Worm (Caenorhabditis elegans) whole organism, L1 larva: Measurements from ENCODE around the gene sgnh-1.

Experiments
- C34B4.2 ChIP-seq: sonication (generic microtip); optimal IDR thresholded peaks from 2 replicates; lab custom pipeline; 2017; ENCODE audit warnings: mild to moderate bottlenecking, missing genetic modification characterization, missing compliant biosample characterization
- Y116A8C.19 ChIP-seq: sonication (generic microtip); optimal IDR thresholded peaks from 2 replicates; lab custom pipeline; 2016; ENCODE audit warnings: missing compliant biosample characterization, missing genetic modification characterization, borderline replicate concordance
- alr-1 ChIP-seq: fragments of 200-800 bp; sonication (Bioruptor generic); optimal IDR thresholded peaks from 2 replicates; lab custom pipeline; 2018; ENCODE audit warnings: borderline replicate concordance, mild to moderate bottlenecking, missing genetic modification characterization, missing compliant biosample characterization
- aly-2 ChIP-seq: fragments of 150-350 bp; optimal IDR thresholded peaks from 2 replicates; lab custom pipeline; 2014; ENCODE audit warnings: missing biosample characterization, missing genetic modification characterization
- ceh-90 ChIP-seq: sonication (generic microtip); optimal IDR thresholded peaks from 2 replicates; lab custom pipeline; 2016; ENCODE audit warnings: missing genetic modification characterization, missing compliant biosample characterization
- egl-27 ChIP-seq, 2 experiments: fragments of 150-350 bp in 1 of 2; sonication (generic microtip); optimal IDR thresholded peaks; 3 replicates each; lab custom pipeline; 2017 to 2018; ENCODE audit warnings: missing biosample characterization in 2 of 2, missing genetic modification characterization in 2 of 2, missing genetic modification reagents in 2 of 2
- elt-2 ChIP-seq: sonication (generic microtip); optimal IDR thresholded peaks from 2 replicates; lab custom pipeline; 2016; ENCODE audit warnings: missing genetic modification characterization, mild to moderate bottlenecking, inconsistent platforms, missing compliant biosample characterization, missing genetic modification reagents
- ets-5 ChIP-seq: fragments of 200-800 bp; sonication (Bioruptor generic); IDR thresholded peaks from 2 replicates; pipeline ENCODE4 v1.3.6; 2022; ENCODE audit warnings: missing genetic modification characterization, missing compliant biosample characterization
- fkh-10 ChIP-seq: sonication (generic microtip); optimal IDR thresholded peaks from 2 replicates; lab custom pipeline; 2017; ENCODE audit warnings: missing biosample characterization, missing genetic modification reagents, missing genetic modification characterization
- fkh-8 ChIP-seq: sonication (generic microtip); optimal IDR thresholded peaks from 2 replicates; lab custom pipeline; 2016; ENCODE audit warnings: mild to moderate bottlenecking, missing genetic modification characterization, missing compliant biosample characterization
- fos-1 ChIP-seq: fragments of 150-350 bp; optimal IDR thresholded peaks from 2 replicates; lab custom pipeline; 2014; ENCODE audit warnings: missing biosample characterization, missing genetic modification characterization
- grh-1 ChIP-seq: fragments of 200-800 bp; sonication (Bioruptor generic); IDR thresholded peaks from 2 replicates; pipeline ENCODE4 v1.3.6; 2022; ENCODE audit warnings: missing genetic modification reagents, missing genetic modification characterization, missing compliant biosample characterization
- hlh-17 ChIP-seq: fragments of 200-800 bp; sonication (Bioruptor generic); optimal IDR thresholded peaks from 2 replicates; lab custom pipeline; 2018; ENCODE audit warnings: missing genetic modification characterization, mild to moderate bottlenecking, missing compliant biosample characterization, moderate library complexity, borderline replicate concordance
- irx-1 ChIP-seq: sonication (generic microtip); optimal IDR thresholded peaks from 2 replicates; lab custom pipeline; 2016; ENCODE audit warnings: missing genetic modification characterization, missing compliant biosample characterization
- isw-1 ChIP-seq: fragments of 200-800 bp; sonication (Bioruptor generic); IDR thresholded peaks from 2 replicates; pipeline ENCODE4 v1.3.6; 2022; ENCODE audit warnings: missing genetic modification characterization, missing compliant biosample characterization
- lin-13 ChIP-seq: fragments of 150-350 bp; optimal IDR thresholded peaks from 2 replicates; lab custom pipeline; 2014; ENCODE audit warnings: missing biosample characterization, missing genetic modification reagents, missing genetic modification characterization
- mab-9 ChIP-seq: fragments of 200-800 bp; sonication (Bioruptor generic); IDR thresholded peaks from 2 replicates; pipeline ENCODE4 v1.3.6; 2022; ENCODE audit warnings: missing genetic modification reagents, missing genetic modification characterization, missing compliant biosample characterization
- nhr-11 ChIP-seq: fragments of 150-350 bp; optimal IDR thresholded peaks from 2 replicates; lab custom pipeline; 2014; ENCODE audit warnings: missing biosample characterization, missing genetic modification characterization
- nhr-12 ChIP-seq: sonication (generic microtip); optimal IDR thresholded peaks from 2 replicates; lab custom pipeline; 2017; ENCODE audit warnings: missing biosample characterization, missing genetic modification characterization
- nhr-71 ChIP-seq: sonication (generic microtip); optimal IDR thresholded peaks from 2 replicates; lab custom pipeline; 2016; ENCODE audit warnings: mild to moderate bottlenecking, missing genetic modification characterization, moderate library complexity, missing compliant biosample characterization
- nhr-77 ChIP-seq: fragments of 150-350 bp; optimal IDR thresholded peaks from 2 replicates; lab custom pipeline; 2014; ENCODE audit warnings: missing biosample characterization, missing genetic modification characterization
- nhr-85 ChIP-seq: sonication (generic microtip); peaks from one replicate; lab custom pipeline; 2016; ENCODE audit warnings: missing genetic modification characterization, inconsistent platforms, missing compliant biosample characterization
- snpc-4 ChIP-seq: fragments of 150-350 bp; optimal IDR thresholded peaks from 2 replicates; lab custom pipeline; 2014; ENCODE audit warnings: missing biosample characterization, missing genetic modification characterization
- sptf-1 ChIP-seq: fragments of 150-350 bp; optimal IDR thresholded peaks from 2 replicates; lab custom pipeline; 2014; ENCODE audit warnings: missing biosample characterization, missing genetic modification characterization
- sup-37 ChIP-seq: fragments of 200-800 bp; sonication (Bioruptor generic); optimal IDR thresholded peaks from 2 replicates; lab custom pipeline; 2018; ENCODE audit warnings: mild to moderate bottlenecking, missing genetic modification characterization, missing compliant biosample characterization
- tlp-1 ChIP-seq: fragments of 150-350 bp; optimal IDR thresholded peaks from 2 replicates; lab custom pipeline; 2014; ENCODE audit warnings: missing biosample characterization, missing genetic modification characterization
- xbp-1 ChIP-seq: sonication (generic microtip); optimal IDR thresholded peaks from 2 replicates; lab custom pipeline; 2016; ENCODE audit warnings: missing genetic modification characterization, missing compliant biosample characterization
- zag-1 ChIP-seq: fragments of 150-350 bp; optimal IDR thresholded peaks from 2 replicates; lab custom pipeline; 2014; ENCODE audit warnings: missing biosample characterization, missing genetic modification characterization
- ztf-4 ChIP-seq: fragments of 150-350 bp; optimal IDR thresholded peaks from 2 replicates; lab custom pipeline; 2014; ENCODE audit warnings: missing biosample characterization, missing genetic modification characterization

The sgnh-1 gene

ce11 chrIV:4934103-4934502 is 44.4 kb downstream of the sgnh-1 start, which contains the start of gene str-153:
TSS of gene str-153 (plus strand) at chrIV:4934403.
- no peak for TF ChIP-seq alr-1 (tag; lab: Kevin White, UChicago)
- no peak for TF ChIP-seq nhr-11
- no peak for TF ChIP-seq sptf-1
- no peak for TF ChIP-seq zag-1 (tag; lab: Kevin White, UChicago)
- no peak for TF ChIP-seq Y116A8C.19 (tag; lab: Kevin White, UChicago)
- no peak for TF ChIP-seq lin-13 (GFP tag; lab: Kevin White, UChicago)
- TF ChIP-seq ets-5: no peak
- TF ChIP-seq aly-2 (tag; lab: Kevin White, UChicago): no peak
- no peak for TF ChIP-seq hlh-17 (GFP tag; lab: Kevin White, UChicago)
- no peak for TF ChIP-seq fos-1 (tag; lab: Kevin White, UChicago)
- TF ChIP-seq fkh-10 (GFP tag; lab: Kevin White, UChicago): no peak
- TF ChIP-seq irx-1: no peak
- TF ChIP-seq grh-1 (GFP tag; lab: Robert Waterston, UW): no peak
- no peak for TF ChIP-seq isw-1 (GFP tag; lab: Robert Waterston, UW)
- no peak for TF ChIP-seq xbp-1 (tag; lab: Kevin White, UChicago)
- TF ChIP-seq sup-37 (GFP tag; lab: Kevin White, UChicago): no peak
- no peak for TF ChIP-seq fkh-8 (tag; lab: Kevin White, UChicago)

ce11 chrIV:4937647-4938046 is 47.9 kb downstream of the sgnh-1 start, which contains the start of gene fbxa-86:
TSS of gene fbxa-86 (minus strand) at chrIV:4938013.
- TF ChIP-seq elt-2 (tag; lab: Kevin White, UChicago) (peak; percentile 56), C34B4.2 (tag; lab: Kevin White, UChicago) (no peak)
- TF ChIP-seq, all 84 proteins: peak for 1

DNA sequence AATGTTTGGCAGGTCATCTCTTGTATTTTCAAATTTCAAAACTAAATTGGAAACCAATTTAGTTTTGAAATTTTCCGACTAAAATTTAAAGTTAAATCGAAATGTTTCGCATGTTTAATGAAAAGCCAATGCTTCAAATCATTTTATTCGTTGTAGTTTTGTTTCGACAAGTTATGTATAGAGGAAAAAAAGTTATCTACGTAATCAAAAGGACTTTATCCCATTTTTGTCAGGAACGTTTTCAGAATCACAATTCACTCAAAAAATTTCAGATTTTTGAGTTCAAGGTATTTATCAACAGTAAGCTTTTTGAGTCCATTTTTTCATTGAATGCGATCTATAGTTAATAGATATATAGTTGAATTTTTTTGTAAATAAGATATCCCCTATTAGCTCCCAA is 49.0 kb downstream of the sgnh-1 start, which contains the start of gene str-168:
Gene str-168 (plus strand): TSS at position 301 of the 400 bp plus-strand sequence.
- TF ChIP-seq mab-9 (GFP tag; lab: Robert Waterston, UW) (no peak), snpc-4 (tag; lab: Kevin White, UChicago) (no peak), ztf-4 (tag; lab: Kevin White, UChicago) (no peak), zag-1 (tag; lab: Kevin White, UChicago) (no peak), nhr-85 (tag; lab: Kevin White, UChicago) (no peak), nhr-11 (no peak), egl-27 (tag; optimal IDR thresholded peaks at IDR 0.05; lab: Kevin White, UChicago) (no peak), nhr-77 (tag; lab: Kevin White, UChicago) (no peak), elt-2 (tag; lab: Kevin White, UChicago) (no peak), nhr-71 (no peak), xbp-1 (tag; lab: Kevin White, UChicago) (no peak), alr-1 (tag; lab: Kevin White, UChicago) (no peak), irx-1 (no peak), nhr-12 (no peak), ceh-90 (no peak), tlp-1 (tag; lab: Kevin White, UChicago) (no peak), sptf-1 (no peak)
